Fruit fly (Drosophila melanogaster) whole organism, embryonic: Measurements from ENCODE around the gene CG11975.

Experiments used
- Abd-B ChIP-seq: fragments of 200-800 bp; sonication (Bioruptor generic); optimal IDR thresholded peaks from 2 replicates; lab custom pipeline; 2018; ENCODE audit warnings: missing biosample characterization, mild to moderate bottlenecking, missing genetic modification characterization, moderate library complexity
- Ada2b ChIP-seq: fragments of 200-800 bp; sonication (Bioruptor generic); IDR thresholded peaks from 2 replicates; pipeline ENCODE4 v1.3.6; 2022; ENCODE audit warnings: missing biosample characterization, missing genetic modification characterization
- Aef1 ChIP-seq: fragments of 200-800 bp; sonication (Bioruptor generic); IDR thresholded peaks from 3 replicates; pipeline ENCODE4 v1.3.6; 2022; ENCODE audit warnings: missing biosample characterization, missing genetic modification characterization
- Bdp1 ChIP-seq: fragments of 200-800 bp; sonication (Bioruptor generic); optimal IDR thresholded peaks from 3 replicates; lab custom pipeline; 2016; ENCODE audit warnings: missing biosample characterization, missing genetic modification characterization
- CG10209 ChIP-seq: fragments of 200-800 bp; sonication (Bioruptor generic); optimal IDR thresholded peaks from 3 replicates; lab custom pipeline; 2017; ENCODE audit warnings: missing biosample characterization, mild to moderate bottlenecking, missing genetic modification characterization, missing genetic modification reagents
- CG10321 ChIP-seq: fragments of 200-800 bp; sonication (Bioruptor generic); IDR thresholded peaks from 2 replicates; pipeline ENCODE4 v1.3.6; 2022; ENCODE audit warnings: missing biosample characterization, missing genetic modification characterization
- CG10543 ChIP-seq: fragments of 200-800 bp; sonication (Bioruptor generic); optimal IDR thresholded peaks from 3 replicates; lab custom pipeline; 2017; ENCODE audit warnings: missing biosample characterization, mild to moderate bottlenecking, missing genetic modification characterization, moderate library complexity
- CG12104 ChIP-seq: fragments of 200-800 bp; sonication (Bioruptor generic); optimal IDR thresholded peaks from 3 replicates; lab custom pipeline; 2016; ENCODE audit warnings: missing biosample characterization, missing genetic modification characterization
- CG12391 ChIP-seq: fragments of 200-800 bp; sonication (Bioruptor generic); optimal IDR thresholded peaks from 3 replicates; lab custom pipeline; 2018; ENCODE audit warnings: missing biosample characterization, mild to moderate bottlenecking, missing genetic modification characterization, moderate library complexity
- CG13894 ChIP-seq: fragments of 200-800 bp; sonication (Bioruptor generic); optimal IDR thresholded peaks from 3 replicates; lab custom pipeline; 2018; ENCODE audit warnings: missing biosample characterization, mild to moderate bottlenecking, missing genetic modification characterization, moderate library complexity
- CG14050 ChIP-seq: fragments of 200-800 bp; sonication (Bioruptor generic); IDR thresholded peaks from 3 replicates; pipeline ENCODE4 v1.3.6; 2022; ENCODE audit warnings: missing biosample characterization, missing genetic modification characterization
- CG15073 ChIP-seq: fragments of 200-800 bp; sonication (Bioruptor generic); optimal IDR thresholded peaks from 2 replicates; lab custom pipeline; 2016; ENCODE audit warnings: missing biosample characterization, missing genetic modification characterization
- CG2199 ChIP-seq: fragments of 200-800 bp; sonication (Bioruptor generic); IDR thresholded peaks from 3 replicates; pipeline ENCODE4 v1.3.6; 2022; ENCODE audit warnings: missing biosample characterization, missing genetic modification characterization
- CG32767 ChIP-seq: fragments of 200-800 bp; sonication (Bioruptor generic); IDR thresholded peaks from 2 replicates; pipeline ENCODE4 v1.3.6; 2022; ENCODE audit warnings: missing biosample characterization, missing genetic modification characterization
- CG4854 ChIP-seq: fragments of 200-800 bp; sonication (Bioruptor generic); optimal IDR thresholded peaks from 2 replicates; lab custom pipeline; 2016; ENCODE audit warnings: missing biosample characterization, missing genetic modification characterization, inconsistent platforms
- CG9437 ChIP-seq: fragments of 200-800 bp; sonication (Bioruptor generic); optimal IDR thresholded peaks from 2 replicates; lab custom pipeline; 2018; ENCODE audit warnings: missing biosample characterization, mild to moderate bottlenecking, missing genetic modification characterization
- Camta ChIP-seq: fragments of 200-800 bp; sonication (Bioruptor generic); optimal IDR thresholded peaks from 2 replicates; lab custom pipeline; 2016; ENCODE audit warnings: missing biosample characterization, missing genetic modification characterization
- Chrac-16 ChIP-seq: fragments of 200-800 bp; sonication (Bioruptor generic); optimal IDR thresholded peaks from 3 replicates; lab custom pipeline; 2016; ENCODE audit warnings: missing biosample characterization, missing genetic modification characterization
- Dip3 ChIP-seq: fragments of 200-800 bp; sonication (Bioruptor generic); optimal IDR thresholded peaks from 3 replicates; lab custom pipeline; 2016; ENCODE audit warnings: missing biosample characterization, missing genetic modification characterization
- Elba2 ChIP-seq: fragments of 200-800 bp; sonication (Bioruptor generic); optimal IDR thresholded peaks from 3 replicates; lab custom pipeline; 2016; ENCODE audit warnings: missing biosample characterization, missing genetic modification characterization
- Fer2 ChIP-seq: fragments of 200-800 bp; sonication (Bioruptor generic); optimal IDR thresholded peaks from 2 replicates; lab custom pipeline; 2018; ENCODE audit warnings: missing biosample characterization, mild to moderate bottlenecking, missing genetic modification characterization, moderate library complexity
- HLH3B ChIP-seq: fragments of 200-800 bp; sonication (Bioruptor generic); IDR thresholded peaks from 2 replicates; pipeline ENCODE4 v1.3.6; 2022; ENCODE audit warnings: missing biosample characterization, missing genetic modification characterization
- HLH4C ChIP-seq: fragments of 200-800 bp; sonication (Bioruptor generic); IDR thresholded peaks from 3 replicates; pipeline ENCODE4 v1.3.6; 2022; ENCODE audit warnings: missing biosample characterization, missing genetic modification characterization; ENCODE audit not compliant: partially characterized antibody
- Hand ChIP-seq: fragments of 200-800 bp; sonication (Bioruptor generic); optimal IDR thresholded peaks from 2 replicates; lab custom pipeline; 2017; ENCODE audit warnings: mild to moderate bottlenecking, missing biosample characterization, missing genetic modification reagents, missing genetic modification characterization
- Hmr ChIP-seq: fragments of 200-800 bp; sonication (Bioruptor generic); optimal IDR thresholded peaks from 3 replicates; lab custom pipeline; 2017; ENCODE audit warnings: mild to moderate bottlenecking, missing biosample characterization, missing genetic modification reagents, missing genetic modification characterization
- Hr3 ChIP-seq: fragments of 200-800 bp; sonication (Bioruptor generic); optimal IDR thresholded peaks from 3 replicates; lab custom pipeline; 2016; ENCODE audit warnings: missing biosample characterization, missing genetic modification characterization
- Neu2 ChIP-seq: fragments of 200-800 bp; sonication (Bioruptor generic); optimal IDR thresholded peaks from 3 replicates; lab custom pipeline; 2016; ENCODE audit warnings: missing biosample characterization, missing genetic modification characterization, borderline replicate concordance
- Poxn ChIP-seq: fragments of 200-800 bp; sonication (Bioruptor generic); IDR thresholded peaks from 2 replicates; pipeline ENCODE4 v1.3.6; 2022; ENCODE audit warnings: missing biosample characterization, missing genetic modification characterization
- Rfx ChIP-seq: fragments of 200-800 bp; sonication (Bioruptor generic); IDR thresholded peaks from 2 replicates; pipeline ENCODE4 v1.3.6; 2022; ENCODE audit warnings: missing biosample characterization, missing genetic modification characterization
- Spps ChIP-seq: fragments of 200-800 bp; sonication (Bioruptor generic); optimal IDR thresholded peaks from 2 replicates; lab custom pipeline; 2018; ENCODE audit warnings: missing biosample characterization, mild to moderate bottlenecking, missing genetic modification characterization
- Stat92E ChIP-seq, 3 experiments: fragments of >200 bp in 2 of 3; fragments of 200-800 bp in 1 of 3; sonication (Bioruptor generic) in 1 of 3; optimal IDR thresholded peaks; 2 replicates each; lab custom pipeline; 2017 to 2019; ENCODE audit warnings: missing biosample characterization in 3 of 3, missing genetic modification characterization in 3 of 3, mild to moderate bottlenecking in 1 of 3, moderate library complexity in 1 of 3
- ab ChIP-seq: fragments of 200-800 bp; sonication (Bioruptor generic); optimal IDR thresholded peaks from 2 replicates; lab custom pipeline; 2016; ENCODE audit warnings: missing biosample characterization, missing genetic modification characterization
- bigmax ChIP-seq: fragments of 200-800 bp; sonication (Bioruptor generic); optimal IDR thresholded peaks from 2 replicates; lab custom pipeline; 2018; ENCODE audit warnings: missing biosample characterization, mild to moderate bottlenecking, missing genetic modification characterization
- btn ChIP-seq: fragments of 200-800 bp; sonication (Bioruptor generic); optimal IDR thresholded peaks from 2 replicates; lab custom pipeline; 2016; ENCODE audit warnings: missing biosample characterization, missing genetic modification characterization
- cas ChIP-seq: fragments of 200-800 bp; sonication (Bioruptor generic); IDR thresholded peaks from 2 replicates; pipeline ENCODE4 v1.3.6; 2022; ENCODE audit warnings: missing biosample characterization, missing genetic modification characterization
- dan ChIP-seq: fragments of 200-800 bp; sonication (Bioruptor generic); IDR thresholded peaks from 2 replicates; pipeline ENCODE4 v1.3.6; 2022; ENCODE audit warnings: missing biosample characterization, missing genetic modification characterization
- dati ChIP-seq: fragments of 200-800 bp; sonication (Bioruptor generic); IDR thresholded peaks from 2 replicates; pipeline ENCODE4 v1.3.6; 2022; ENCODE audit warnings: missing biosample characterization, missing genetic modification characterization
- dm ChIP-seq: fragments of 200-800 bp; sonication (Bioruptor generic); optimal IDR thresholded peaks from 3 replicates; lab custom pipeline; 2016; ENCODE audit warnings: missing biosample characterization, missing genetic modification characterization
- ems ChIP-seq: fragments of 200-800 bp; sonication (Bioruptor generic); optimal IDR thresholded peaks from 3 replicates; lab custom pipeline; 2016; ENCODE audit warnings: missing biosample characterization, missing genetic modification characterization
- ftz-f1 ChIP-seq: fragments of 200-800 bp; sonication (Bioruptor generic); optimal IDR thresholded peaks from 2 replicates; lab custom pipeline; 2016; ENCODE audit warnings: missing biosample characterization, missing genetic modification characterization
- her ChIP-seq: fragments of 200-800 bp; sonication (Bioruptor generic); optimal IDR thresholded peaks from 2 replicates; lab custom pipeline; 2016; ENCODE audit warnings: missing biosample characterization, missing genetic modification characterization
- kay ChIP-seq: fragments of 200-800 bp; sonication (Bioruptor generic); optimal IDR thresholded peaks from 2 replicates; lab custom pipeline; 2016; ENCODE audit warnings: missing biosample characterization, missing genetic modification characterization
- ken ChIP-seq: fragments of 200-800 bp; sonication (Bioruptor generic); IDR thresholded peaks from 3 replicates; pipeline ENCODE4 v1.3.6; 2022; ENCODE audit warnings: missing biosample characterization, missing genetic modification characterization
- klu ChIP-seq: fragments of 200-800 bp; sonication (Bioruptor generic); IDR thresholded peaks from 2 replicates; pipeline ENCODE4 v1.3.6; 2022; ENCODE audit warnings: missing biosample characterization, missing genetic modification characterization
- phol ChIP-seq: fragments of 200-800 bp; sonication (Bioruptor generic); optimal IDR thresholded peaks from 3 replicates; lab custom pipeline; 2018; ENCODE audit warnings: missing biosample characterization, mild to moderate bottlenecking, missing genetic modification characterization, moderate library complexity
- psq ChIP-seq: fragments of 200-800 bp; sonication (Bioruptor generic); optimal IDR thresholded peaks from 2 replicates; lab custom pipeline; 2017; ENCODE audit warnings: missing biosample characterization, missing genetic modification characterization
- pum ChIP-seq: fragments of 200-800 bp; sonication (Bioruptor generic); optimal IDR thresholded peaks from 2 replicates; lab custom pipeline; 2016; ENCODE audit warnings: missing biosample characterization, missing genetic modification characterization
- run ChIP-seq: fragments of 200-800 bp; sonication (Bioruptor generic); optimal IDR thresholded peaks from 3 replicates; lab custom pipeline; 2018; ENCODE audit warnings: missing biosample characterization, mild to moderate bottlenecking, missing genetic modification characterization
- sens ChIP-seq: fragments of 200-800 bp; sonication (Bioruptor generic); peaks from one replicate; lab custom pipeline; 2016; ENCODE audit warnings: missing biosample characterization, missing genetic modification characterization
- sim ChIP-seq: fragments of 200-800 bp; sonication (Bioruptor generic); IDR thresholded peaks from 2 replicates; pipeline ENCODE4 v1.3.6; 2022; ENCODE audit warnings: missing biosample characterization, missing genetic modification characterization
- tll ChIP-seq, 2 experiments: fragments of 200-800 bp in 1 of 2; fragments of >200 bp in 1 of 2; sonication (Bioruptor generic) in 1 of 2; optimal IDR thresholded peaks; 2 replicates each; lab custom pipeline; 2017 to 2019; ENCODE audit warnings: missing biosample characterization in 2 of 2, missing genetic modification characterization in 2 of 2, mild to moderate bottlenecking in 1 of 2, moderate library complexity in 1 of 2
- unpg ChIP-seq: fragments of 200-800 bp; sonication (Bioruptor generic); optimal IDR thresholded peaks from 3 replicates; lab custom pipeline; 2018; ENCODE audit warnings: missing biosample characterization, mild to moderate bottlenecking, missing genetic modification characterization, moderate library complexity

CG11975 gene

dm6 chr3R:9038652-9039051 is 45.6 kb downstream of the CG11975 start, which contains the start of gene hyx (continued):
- no peak for TF ChIP-seq Hr3 (GFP tag; lab: Kevin White, UChicago)
- TF ChIP-seq phol: peak; percentile 33
- TF ChIP-seq sens: peak; percentile 95
- TF ChIP-seq ftz-f1 (GFP tag; lab: Kevin White, UChicago): peak; percentile 95
- no peak for TF ChIP-seq Hand (GFP tag; lab: Kevin White, UChicago)
- TF ChIP-seq Poxn (GFP tag; lab: Robert Waterston, UW): no peak
- peak; percentile 14 for TF ChIP-seq unpg (GFP tag; lab: Kevin White, UChicago)
- peak; percentile 54 for TF ChIP-seq Hmr (GFP tag; lab: Kevin White, UChicago)
- TF ChIP-seq CG2199 (GFP tag; lab: Robert Waterston, UW): 0 out of 3 replicates have a peak, but pooled peaks have one; percentile 24
- TF ChIP-seq Fer2 (tag; lab: Kevin White, UChicago): no peak
- 0 out of 2 replicates have a peak, but pooled peaks have one; percentile 27 for TF ChIP-seq cas (GFP tag; lab: Robert Waterston, UW)
- TF ChIP-seq CG9437 (GFP tag; lab: Kevin White, UChicago): no peak
- peak; percentile 20 for TF ChIP-seq Dip3
- TF ChIP-seq Abd-B (GFP tag; lab: Kevin White, UChicago): no peak
- TF ChIP-seq CG15073 (GFP tag; lab: Kevin White, UChicago): no peak
- no peak for TF ChIP-seq HLH3B (GFP tag; lab: Robert Waterston, UW)
- no peak for TF ChIP-seq CG32767 (GFP tag; lab: Robert Waterston, UW)
- TF ChIP-seq pum: peak; percentile 10
- peak; percentile 29 for TF ChIP-seq CG10543 (GFP tag; lab: Kevin White, UChicago)
- TF ChIP-seq Neu2 (GFP tag; lab: Kevin White, UChicago): no peak
- TF ChIP-seq dati (GFP tag; lab: Robert Waterston, UW): no peak
- TF ChIP-seq ab (GFP tag; lab: Kevin White, UChicago): no peak
- peak; percentile 59 for TF ChIP-seq CG13894 (tag; lab: Kevin White, UChicago)
- TF ChIP-seq tll (GFP tag; optimal IDR thresholded peaks at IDR 0.05; lab: Kevin White, UChicago): no peak
- TF ChIP-seq ken (GFP tag; lab: Robert Waterston, UW): 0 out of 3 replicates have a peak, but pooled peaks have one; percentile 24
- TF ChIP-seq klu (GFP tag; lab: Robert Waterston, UW): peak; percentile 44
- no peak for TF ChIP-seq psq (GFP tag; lab: Kevin White, UChicago)
- no peak for TF ChIP-seq Stat92E (GFP tag; optimal IDR thresholded peaks at IDR 0.05; lab: Kevin White, UChicago)
- TF ChIP-seq sim (GFP tag; lab: Robert Waterston, UW): no peak
- no peak for TF ChIP-seq CG4854
- TF ChIP-seq Bdp1 (GFP tag; lab: Kevin White, UChicago): no peak
- TF ChIP-seq Camta (GFP tag; lab: Kevin White, UChicago): peak; percentile 47
- TF ChIP-seq Spps: no peak
- TF ChIP-seq kay (GFP tag; lab: Kevin White, UChicago): no peak
- peak; percentile 73 for TF ChIP-seq Rfx (GFP tag; lab: Robert Waterston, UW)
- no peak for TF ChIP-seq Ada2b (GFP tag; lab: Robert Waterston, UW)
- TF ChIP-seq CG10321 (GFP tag; lab: Robert Waterston, UW): no peak
- TF ChIP-seq Chrac-16 (GFP tag; lab: Kevin White, UChicago): peak; percentile 39
- no peak for TF ChIP-seq dan (GFP tag; lab: Robert Waterston, UW)
- no peak for TF ChIP-seq Aef1 (GFP tag; lab: Robert Waterston, UW)
- TF ChIP-seq her: peak; percentile 18
- peak; percentile 49 for TF ChIP-seq dm (GFP tag; lab: Kevin White, UChicago)
- TF ChIP-seq bigmax: no peak
- TF ChIP-seq CG12391: peak; percentile 67
- TF ChIP-seq run: no peak
- TF ChIP-seq CG14050: no peak
- TF ChIP-seq CG12104 (GFP tag; lab: Kevin White, UChicago): no peak
- no peak for TF ChIP-seq CG10209 (GFP tag; lab: Kevin White, UChicago)
- no peak for TF ChIP-seq btn (GFP tag; lab: Kevin White, UChicago)
- TF ChIP-seq Elba2 (GFP tag; lab: Kevin White, UChicago): peak; percentile 94
- TF ChIP-seq HLH4C (GFP tag; lab: Robert Waterston, UW): peak; percentile 65; the same call in 2 of the 3 replicates
- TF ChIP-seq ems (GFP tag; lab: Kevin White, UChicago): peak; percentile 20
